Worm (Caenorhabditis elegans): ENCODE measurements around the gene tbx-8.

tbx-8 gene

ce11 chrIII:10316653-10317052 lies 30.5 kb upstream of the tbx-8 start:
- TF ChIP-seq nhr-23 (tag; optimal IDR thresholded peaks at IDR 0.05) = peak; percentile 68

- TF ChIP-seq pha-4 (tag; optimal IDR thresholded peaks at IDR 0.05) (no peak), hmg-11 (tag; optimal IDR thresholded peaks at IDR 0.05) (no peak), mdl-1 (tag; optimal IDR thresholded peaks at IDR 0.05) (no peak), elt-1 (tag; optimal IDR thresholded peaks at IDR 0.05) (no peak), fkh-2 (tag; optimal IDR thresholded peaks at IDR 0.05) (no peak), tbx-2 (tag; optimal IDR thresholded peaks at IDR 0.05) (no peak), pqm-1 (tag; optimal IDR thresholded peaks at IDR 0.05) (no peak), ama-1 (optimal IDR thresholded peaks at IDR 0.05) (no peak)
Observed at ce11 chrIII:10318062-10318609, 29.0 kb upstream of the tbx-8 start, which contains the start of the genes unc-50 and ostf-4. unc-50 (minus strand) TSS chrIII:10318162. ostf-4 (minus strand) TSS chrIII:10318559.

- TF ChIP-seq snpc-4 (tag; optimal IDR thresholded peaks at IDR 0.05) (peak; percentile 28), lin-39 (tag; optimal IDR thresholded peaks at IDR 0.05) (peak; percentile 79), nhr-23 (tag; optimal IDR thresholded peaks at IDR 0.05) (peak; percentile 56), elt-2 (tag; optimal IDR thresholded peaks at IDR 0.05) (peak; percentile 7), nhr-11 (tag; optimal IDR thresholded peaks at IDR 0.05) (no peak), ceh-82 (tag; optimal IDR thresholded peaks at IDR 0.05) (no peak), unc-39 (tag; optimal IDR thresholded peaks at IDR 0.05) (no peak), pha-4 (tag; optimal IDR thresholded peaks at IDR 0.05) (peak; percentile 80), nfya-1 (tag; optimal IDR thresholded peaks at IDR 0.05; ENCODE audit: insufficient read depth) (peak; percentile 86), aly-2 (tag; optimal IDR thresholded peaks at IDR 0.05) (no peak), fos-1 (tag; optimal IDR thresholded peaks at IDR 0.05) (no peak), lin-15B (tag; optimal IDR thresholded peaks at IDR 0.05) (peak; percentile 86), zag-1 (tag; optimal IDR thresholded peaks at IDR 0.05) (no peak), lsy-12 (tag; optimal IDR thresholded peaks at IDR 0.05) (no peak), ceh-28 (tag; optimal IDR thresholded peaks at IDR 0.05) (peak; percentile 88), nhr-25 (tag; optimal IDR thresholded peaks at IDR 0.05) (peak; percentile 12), fkh-10 (GFP tag; optimal IDR thresholded peaks at IDR 0.05) (no peak), nhr-76 (tag; optimal IDR thresholded peaks at IDR 0.05) (no peak), nhr-237 (tag; optimal IDR thresholded peaks at IDR 0.05) (no peak), egl-5 (tag; optimal IDR thresholded peaks at IDR 0.05) (peak; percentile 37), hmg-11 (tag; optimal IDR thresholded peaks at IDR 0.05) (peak; percentile 88), daf-12 (tag; optimal IDR thresholded peaks at IDR 0.05) (no peak)
Observed at ce11 chrIII:10318755-10319154, 28.4 kb upstream of the tbx-8 start, which contains the start of gene unc-69. unc-69 (plus strand) TSS chrIII:10318939.

- TF ChIP-seq nhr-23 (tag; optimal IDR thresholded peaks at IDR 0.05) = no peak
- TF ChIP-seq elt-3 (tag; optimal IDR thresholded peaks at IDR 0.05) = no peak
- no peak for TF ChIP-seq nfya-1 (tag; optimal IDR thresholded peaks at IDR 0.05; ENCODE audit: insufficient read depth)
- TF ChIP-seq mml-1 (tag; optimal IDR thresholded peaks at IDR 0.05) = no peak
- no peak for TF ChIP-seq ceh-9 (tag; optimal IDR thresholded peaks at IDR 0.05)
- no peak for TF ChIP-seq hmg-11 (tag; optimal IDR thresholded peaks at IDR 0.05)
Observed at ce11 chrIII:10320788-10321187, 26.4 kb upstream of the tbx-8 start, which contains the start of gene sas-7. sas-7 (plus strand) TSS chrIII:10321019.

- no peak for TF ChIP-seq unc-39 (tag; optimal IDR thresholded peaks at IDR 0.05)
- no peak for TF ChIP-seq mdl-1 (tag; optimal IDR thresholded peaks at IDR 0.05)
- TF ChIP-seq pha-4 (tag; optimal IDR thresholded peaks at IDR 0.05) = no peak
- no peak for TF ChIP-seq ama-1 (optimal IDR thresholded peaks at IDR 0.05)
- TF ChIP-seq zag-1 (tag; optimal IDR thresholded peaks at IDR 0.05) = no peak
- TF ChIP-seq nhr-11 (tag; optimal IDR thresholded peaks at IDR 0.05) = no peak
- no peak for TF ChIP-seq lsy-12 (tag; optimal IDR thresholded peaks at IDR 0.05)
- no peak for TF ChIP-seq tbx-2 (tag; optimal IDR thresholded peaks at IDR 0.05)
- TF ChIP-seq lin-15B (tag; optimal IDR thresholded peaks at IDR 0.05) = no peak
- TF ChIP-seq ztf-11 (tag; optimal IDR thresholded peaks at IDR 0.05) = no peak
- no peak for TF ChIP-seq elt-1 (tag; optimal IDR thresholded peaks at IDR 0.05)
- TF ChIP-seq skn-1 (tag; optimal IDR thresholded peaks at IDR 0.05) = no peak
- TF ChIP-seq jun-1 (tag; optimal IDR thresholded peaks at IDR 0.05) = no peak
Observed at ce11 chrIII:10326327-10326726, 20.8 kb upstream of the tbx-8 start.
